Worm (Caenorhabditis elegans): Measurements from ENCODE around the gene K01A12.2.

Gene K01A12.2

ce11 chrX:8659521-8659920 is 46.4 kb downstream of the K01A12.2 start (continued):
- TF ChIP-seq hlh-17 (GFP tag; optimal IDR thresholded peaks at IDR 0.05; ENCODE audit: borderline replicate concordance) (no peak), nhr-20 (tag; optimal IDR thresholded peaks at IDR 0.05) (peak; percentile 21), nhr-28 (tag; optimal IDR thresholded peaks at IDR 0.05) (no peak), nhr-85 (tag) (peak; percentile 1), nhr-47 (tag; optimal IDR thresholded peaks at IDR 0.05) (peak; percentile 8), ces-1 (GFP tag; optimal IDR thresholded peaks at IDR 0.05) (peak; percentile 80), nhr-71 (tag; optimal IDR thresholded peaks at IDR 0.05) (peak; percentile 22), zip-4 (GFP tag; optimal IDR thresholded peaks at IDR 0.05) (no peak), efl-3 (GFP tag; optimal IDR thresholded peaks at IDR 0.05) (no peak), C16A3.4 (tag; optimal IDR thresholded peaks at IDR 0.05) (no peak), egl-13 (tag; optimal IDR thresholded peaks at IDR 0.05) (no peak), dpl-1 (GFP tag; optimal IDR thresholded peaks at IDR 0.05) (no peak), fos-1 (tag; optimal IDR thresholded peaks at IDR 0.05) (no peak), elt-3 (tag; optimal IDR thresholded peaks at IDR 0.05) (peak in 1 of 6 experiments; percentile 69), F16B12.6 (tag; optimal IDR thresholded peaks at IDR 0.05) (no peak), dsc-1 (tag; optimal IDR thresholded peaks at IDR 0.05) (no peak), ets-5 (GFP tag; IDR thresholded peaks at IDR 0.05) (no peak), nhr-76 (tag; optimal IDR thresholded peaks at IDR 0.05) (no peak), fkh-8 (tag; optimal IDR thresholded peaks at IDR 0.05) (no peak), snpc-4 (tag; optimal IDR thresholded peaks at IDR 0.05) (no peak), ceh-63 (GFP tag; optimal IDR thresholded peaks at IDR 0.05) (no peak), aha-1 (tag; optimal IDR thresholded peaks at IDR 0.05) (no peak), nhr-90 (tag; optimal IDR thresholded peaks at IDR 0.05; ENCODE audit: poor library complexity) (no peak), lin-13 (GFP tag; optimal IDR thresholded peaks at IDR 0.05) (no peak), unc-98 (GFP tag; IDR thresholded peaks at IDR 0.05) (no peak), nhr-84 (tag; optimal IDR thresholded peaks at IDR 0.05) (no peak), tlp-1 (tag; optimal IDR thresholded peaks at IDR 0.05) (no peak), skn-1 (tag; optimal IDR thresholded peaks at IDR 0.05) (no peak), nhr-12 (tag; optimal IDR thresholded peaks at IDR 0.05) (no peak), mef-2 (tag; optimal IDR thresholded peaks at IDR 0.05) (no peak)

ce11 chrX:8660319-8660718 is 47.2 kb downstream of the K01A12.2 start, which contains the start of gene rig-1:
Gene rig-1, plus strand, starts transcription at chrX:8660619.
- TF ChIP-seq snpc-4 (tag; optimal IDR thresholded peaks at IDR 0.05) (no peak), nhr-76 (tag; optimal IDR thresholded peaks at IDR 0.05) (no peak), swsn-7 (tag; optimal IDR thresholded peaks at IDR 0.05) (no peak), Y116A8C.19 (tag; optimal IDR thresholded peaks at IDR 0.05; ENCODE audit: borderline replicate concordance) (no peak), dsc-1 (tag; optimal IDR thresholded peaks at IDR 0.05) (no peak), egl-13 (tag; optimal IDR thresholded peaks at IDR 0.05) (no peak), lin-35 (GFP tag; optimal IDR thresholded peaks at IDR 0.05) (no peak), skn-1 (tag; optimal IDR thresholded peaks at IDR 0.05) (no peak), ets-5 (GFP tag; IDR thresholded peaks at IDR 0.05) (no peak), lin-15B (tag; optimal IDR thresholded peaks at IDR 0.05) (no peak), hlh-4 (tag; optimal IDR thresholded peaks at IDR 0.05) (no peak), elt-2 (tag; optimal IDR thresholded peaks at IDR 0.05) (no peak), mdl-1 (tag; optimal IDR thresholded peaks at IDR 0.05) (no peak), fkh-10 (GFP tag; optimal IDR thresholded peaks at IDR 0.05) (no peak), nhr-237 (tag; optimal IDR thresholded peaks at IDR 0.05) (no peak), lin-39 (tag; optimal IDR thresholded peaks at IDR 0.05) (no peak), ceh-63 (GFP tag; optimal IDR thresholded peaks at IDR 0.05) (no peak), nhr-71 (tag; optimal IDR thresholded peaks at IDR 0.05) (no peak)

- TF ChIP-seq hlh-4 (tag; optimal IDR thresholded peaks at IDR 0.05) (no peak), dpl-1 (GFP tag; optimal IDR thresholded peaks at IDR 0.05) (no peak), efl-1 (optimal IDR thresholded peaks at IDR 0.05) (no peak), efl-1 (GFP tag; optimal IDR thresholded peaks at IDR 0.05 in 1 of 2) (peak in 1 of 2 experiments; percentile 41), ama-1 (optimal IDR thresholded peaks at IDR 0.05) (no peak), ceh-63 (GFP tag; optimal IDR thresholded peaks at IDR 0.05) (no peak)
Measured at ce11 chrX:8660909-8661308, 47.8 kb downstream of the K01A12.2 start.

All from whole organism, L1 larva.